Worm (Caenorhabditis elegans): Measurements from ENCODE around the gene pef-1.
"Not testable (repeated sequence)": the region's sequence is repeated elsewhere in the genome, so short reads cannot be mapped to it uniquely, and the experiment has no call there.

pef-1 gene

DNA sequence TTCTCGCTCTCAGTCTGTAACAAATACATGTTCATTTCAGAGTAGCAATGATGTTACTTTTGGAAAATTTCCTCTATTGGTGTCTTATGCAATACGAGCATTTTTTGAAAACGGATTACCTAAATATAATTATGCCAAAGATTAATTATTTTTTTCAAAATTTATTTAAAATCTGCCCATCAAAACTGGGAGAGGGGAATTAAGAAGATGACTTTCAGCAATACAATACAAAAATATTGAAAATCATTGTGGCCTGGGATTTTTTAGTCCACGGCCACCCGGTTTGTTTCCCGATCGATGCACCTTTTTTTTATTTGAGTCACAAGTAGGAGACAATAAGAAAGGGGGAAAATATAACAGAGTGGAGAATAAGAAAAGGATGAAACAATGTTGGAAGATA, 11.8 kb upstream of the pef-1 start, which contains the start of gene fbxa-56:
fbxa-56 (minus strand) TSS at position 101 of the 400 bp plus-strand sequence.
- TF ChIP-seq php-3 (GFP tag; IDR thresholded peaks at IDR 0.05) = no peak
- TF ChIP-seq ceh-28 (tag; optimal IDR thresholded peaks at IDR 0.05) = no peak
- TF ChIP-seq lin-38 (GFP tag; IDR thresholded peaks at IDR 0.05) = no peak
- TF ChIP-seq dmd-8 (GFP tag; IDR thresholded peaks at IDR 0.05) = no peak
- no peak for TF ChIP-seq lin-15B (tag; optimal IDR thresholded peaks at IDR 0.05)
- no peak for TF ChIP-seq ceh-20 (GFP tag; IDR thresholded peaks at IDR 0.05)
- no peak for TF ChIP-seq mep-1 (tag; optimal IDR thresholded peaks at IDR 0.05)
- TF ChIP-seq zfp-2 (tag; optimal IDR thresholded peaks at IDR 0.05) = no peak
- TF ChIP-seq lir-3 (tag; optimal IDR thresholded peaks at IDR 0.05) = no peak

DNA sequence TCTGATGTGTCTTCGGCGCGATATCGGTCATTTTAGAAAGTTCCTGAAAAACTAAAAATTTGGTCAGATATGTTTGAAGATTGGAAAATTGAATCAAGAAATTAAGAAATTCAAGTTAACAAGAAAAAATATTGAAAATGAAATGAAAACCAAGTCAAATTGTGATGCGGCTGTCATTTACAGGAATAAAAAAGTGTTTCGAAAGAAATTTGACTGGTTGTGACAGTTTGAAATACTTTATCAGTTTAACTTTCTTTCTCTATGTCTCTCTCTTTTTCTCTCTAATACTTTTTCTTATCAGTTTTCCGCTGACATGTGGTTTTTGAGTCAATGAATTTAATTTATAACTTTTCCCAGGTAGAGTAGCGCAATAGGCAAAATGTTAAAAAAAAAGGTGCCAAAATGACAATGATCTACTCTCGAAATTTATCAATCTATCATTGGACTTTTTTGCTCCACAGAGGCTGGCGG, 10.0 kb upstream of the pef-1 start, which contains the start of gene fbxa-55:
fbxa-55 (minus strand) TSS at position 51 of the 471 bp plus-strand sequence.
- TF ChIP-seq F26F4.8 (GFP tag; conservative IDR thresholded peaks at IDR 0.05) (no peak), nhr-6 (tag; optimal IDR thresholded peaks at IDR 0.05) (no peak), tra-1 (GFP tag; IDR thresholded peaks at IDR 0.05) (peak; percentile 80), unc-62 (GFP tag; optimal IDR thresholded peaks at IDR 0.05 in 1 of 2) (peak in 1 of 2 experiments; percentile 6), unc-62 (tag; optimal IDR thresholded peaks at IDR 0.05) (no peak), pqm-1 (tag; optimal IDR thresholded peaks at IDR 0.05) (peak; percentile 43), daf-12 (tag; optimal IDR thresholded peaks at IDR 0.05) (no peak), nhr-28 (tag; optimal IDR thresholded peaks at IDR 0.05) (peak; percentile 25), daf-16 (GFP tag; optimal IDR thresholded peaks at IDR 0.05) (no peak), daf-16 (tag; optimal IDR thresholded peaks at IDR 0.05) (peak; percentile 51), dmd-6 (GFP tag; IDR thresholded peaks at IDR 0.05) (peak; percentile 92), dve-1 (tag; optimal IDR thresholded peaks at IDR 0.05; ENCODE audit: insufficient read depth) (peak; percentile 52), hlh-11 (tag; optimal IDR thresholded peaks at IDR 0.05) (peak; percentile 75)

DNA sequence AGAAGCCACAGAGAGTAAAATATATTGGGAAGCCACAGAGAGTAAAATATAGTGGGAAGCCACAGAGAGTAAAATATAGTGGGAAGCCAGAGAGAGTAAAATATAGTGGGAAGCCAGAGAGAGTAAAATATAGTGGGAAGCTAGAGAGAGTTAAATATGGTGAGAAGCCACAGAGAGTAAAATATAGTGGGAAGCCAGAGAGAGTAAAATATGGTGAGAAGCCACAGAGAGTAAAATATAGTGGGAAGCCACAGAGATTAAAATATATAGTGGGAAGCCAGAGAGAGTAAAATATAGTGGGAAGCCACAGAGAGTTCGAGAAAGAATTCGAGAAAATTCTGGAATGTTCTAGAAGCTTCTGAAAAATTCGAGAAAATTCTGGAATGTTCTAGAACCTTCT, 5.3 kb upstream of the pef-1 start:
- peak; percentile 65 for TF ChIP-seq spr-1 (tag; optimal IDR thresholded peaks at IDR 0.05)
- peak; percentile 28 for TF ChIP-seq nhr-48 (tag; optimal IDR thresholded peaks at IDR 0.05)
- TF ChIP-seq F10B5.3 (tag; optimal IDR thresholded peaks at IDR 0.05) = peak; percentile 19
- peak in 1 of 2 experiments; percentile 57 for TF ChIP-seq daf-16 (GFP tag; optimal IDR thresholded peaks at IDR 0.05)
- TF ChIP-seq daf-16 (tag; optimal IDR thresholded peaks at IDR 0.05) = not testable (repeated sequence)
- TF ChIP-seq lir-3 (tag; optimal IDR thresholded peaks at IDR 0.05) = peak; percentile 69

DNA sequence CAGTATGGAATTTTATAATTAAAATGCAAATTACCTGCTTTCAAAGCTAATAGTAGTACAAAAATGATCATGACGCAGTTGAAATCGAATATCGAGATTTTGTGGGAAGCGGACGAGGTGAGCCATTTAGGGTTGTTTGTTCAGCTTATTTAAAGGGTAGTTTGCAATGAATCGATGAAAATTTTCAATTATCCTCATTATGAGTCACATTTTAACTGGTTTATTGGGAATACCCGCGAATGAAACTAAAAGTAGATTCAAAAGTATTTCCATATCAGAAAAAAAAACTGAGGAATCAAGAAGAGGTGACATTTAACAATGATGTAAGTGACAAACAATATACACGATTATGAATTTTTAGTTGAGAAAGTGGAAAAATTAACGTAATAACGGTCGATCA, 6.8 kb downstream of the pef-1 start, which contains the start of gene F23H11.7:
F23H11.7 (minus strand) TSS at position 101 of the 400 bp plus-strand sequence.
- peak; percentile 2 for TF ChIP-seq aha-1 (tag)
- no peak for TF ChIP-seq ceh-32 (tag; optimal IDR thresholded peaks at IDR 0.05; ENCODE audit: poor library complexity)

DNA sequence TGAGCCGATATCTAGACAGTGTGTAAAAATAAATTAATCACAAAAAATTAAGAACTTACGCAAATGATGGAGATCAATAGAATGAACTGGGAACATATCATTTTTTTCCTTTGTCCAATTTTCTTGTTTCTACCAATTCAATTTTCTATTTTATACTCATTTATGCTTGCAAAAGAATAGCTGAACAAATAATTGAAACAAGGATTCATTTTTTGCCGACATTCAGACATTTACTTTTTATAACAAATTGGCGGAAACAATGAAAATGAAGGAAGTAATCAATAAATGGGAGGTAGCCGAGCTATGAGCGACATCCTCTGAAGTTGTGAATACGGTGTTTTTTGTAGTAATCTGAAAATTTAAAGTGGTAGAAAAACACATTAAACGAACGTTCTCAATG, 9.2 kb downstream of the pef-1 start, which contains the start of gene idpp-13:
idpp-13 (minus strand) TSS at position 101 of the 400 bp plus-strand sequence.
- TF ChIP-seq ces-1 (GFP tag; optimal IDR thresholded peaks at IDR 0.05) (no peak), duxl-1 (tag; optimal IDR thresholded peaks at IDR 0.05; ENCODE audit: poor library complexity) (no peak), spr-3 (GFP tag; optimal IDR thresholded peaks at IDR 0.05) (no peak), nhr-41 (GFP tag; IDR thresholded peaks at IDR 0.05) (no peak), T20F7.1 (GFP tag; optimal IDR thresholded peaks at IDR 0.05) (no peak), tra-1 (GFP tag; IDR thresholded peaks at IDR 0.05) (no peak), snpc-4 (tag; optimal IDR thresholded peaks at IDR 0.05) (no peak), zfp-3 (GFP tag; conservative IDR thresholded peaks at IDR 0.05) (no peak), egl-27 (tag; optimal IDR thresholded peaks at IDR 0.05) (no peak), unc-62 (GFP tag; optimal IDR thresholded peaks at IDR 0.05 in 1 of 2) (no peak), unc-62 (tag; optimal IDR thresholded peaks at IDR 0.05) (no peak), aha-1 (tag) (no peak), lin-1 (GFP tag; IDR thresholded peaks at IDR 0.05) (no peak), set-16 (GFP tag; IDR thresholded peaks at IDR 0.05) (no peak), daf-19 (GFP tag; conservative IDR thresholded peaks at IDR 0.05) (no peak)

All from whole organism, L4 larva.